Worm (Caenorhabditis elegans): ENCODE data around the gene clec-86.

The clec-86 gene

DNA sequence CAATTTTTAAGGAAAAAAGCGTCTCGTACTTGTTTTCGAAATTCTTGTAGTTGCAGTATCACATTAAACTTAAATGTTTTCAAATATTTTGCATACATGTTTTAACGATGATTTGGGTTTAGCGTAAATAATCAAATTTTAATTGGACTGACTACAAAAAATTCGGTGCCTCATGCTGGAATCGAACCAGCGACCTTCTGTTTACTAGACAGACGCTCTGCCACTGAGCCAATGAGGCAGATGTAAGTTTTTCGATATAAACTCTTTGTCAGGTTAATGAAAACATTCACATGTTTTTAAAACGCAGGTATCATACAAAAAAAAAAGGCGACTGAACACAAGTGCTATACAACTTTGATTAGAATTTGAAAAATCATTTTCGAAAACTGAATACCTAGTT, 37.1 kb downstream of the clec-86 start (continued):
- TF ChIP-seq let-526 (GFP tag; IDR thresholded peaks at IDR 0.05) (no peak), dpff-1 (tag; optimal IDR thresholded peaks at IDR 0.05) (no peak), tbp1 (GFP tag; optimal IDR thresholded peaks at IDR 0.05) (peak; percentile 87), attf-5 (GFP tag; optimal IDR thresholded peaks at IDR 0.05) (no peak), attf-3 (GFP tag; conservative IDR thresholded peaks at IDR 0.05) (no peak), B0035.1 (tag; optimal IDR thresholded peaks at IDR 0.05) (no peak), xnd-1 (tag; optimal IDR thresholded peaks at IDR 0.05) (no peak), chd-7 (tag; optimal IDR thresholded peaks at IDR 0.05) (no peak), B0336.3 (GFP tag; IDR thresholded peaks at IDR 0.05) (no peak), Y67H2A.10 (GFP tag; conservative IDR thresholded peaks at IDR 0.05) (no peak), F39B2.1 (GFP tag; IDR thresholded peaks at IDR 0.05) (no peak), F22D6.2 (tag; optimal IDR thresholded peaks at IDR 0.05) (no peak), somi-1 (GFP tag; optimal IDR thresholded peaks at IDR 0.05) (no peak), bed-1 (GFP tag; IDR thresholded peaks at IDR 0.05) (no peak), unc-130 (GFP tag; optimal IDR thresholded peaks at IDR 0.05) (no peak), C17E4.6 (GFP tag; IDR thresholded peaks at IDR 0.05) (no peak), F52B5.7 (tag; optimal IDR thresholded peaks at IDR 0.05) (no peak), ekl-4 (GFP tag; IDR thresholded peaks at IDR 0.05) (no peak), repo-1 (tag; optimal IDR thresholded peaks at IDR 0.05) (no peak), F23B12.7 (tag; optimal IDR thresholded peaks at IDR 0.05; ENCODE audit: insufficient read depth) (no peak), F49E8.2 (tag; optimal IDR thresholded peaks at IDR 0.05; ENCODE audit: insufficient read depth) (peak; percentile 35), lag-1 (GFP tag; IDR thresholded peaks at IDR 0.05) (no peak), efl-1 (GFP tag; optimal IDR thresholded peaks at IDR 0.05) (no peak), let-607 (tag; optimal IDR thresholded peaks at IDR 0.05) (peak in 1 of 2 experiments; percentile 11), F55B11.4 (tag; optimal IDR thresholded peaks at IDR 0.05; ENCODE audit: borderline replicate concordance, insufficient read depth) (no peak), ztf-25 (GFP tag; IDR thresholded peaks at IDR 0.05) (0 out of 2 replicates have a peak, but pooled peaks have one; percentile 32), mxl-1 (tag; optimal IDR thresholded peaks at IDR 0.05) (peak; percentile 2), bed-2 (GFP tag; IDR thresholded peaks at IDR 0.05) (no peak), hmg-20 (GFP tag; IDR thresholded peaks at IDR 0.05) (no peak), nfya-2 (GFP tag; IDR thresholded peaks at IDR 0.05) (no peak), lin-26 (GFP tag; IDR thresholded peaks at IDR 0.05) (peak; percentile 81), ceh-91 (GFP tag; IDR thresholded peaks at IDR 0.05) (no peak), ceh-58 (GFP tag; IDR thresholded peaks at IDR 0.05) (no peak), atf-7 (tag; optimal IDR thresholded peaks at IDR 0.05) (no peak), nhr-80 (tag; optimal IDR thresholded peaks at IDR 0.05) (no peak), aptf-2 (GFP tag; conservative IDR thresholded peaks at IDR 0.05) (no peak), zim-3 (tag; optimal IDR thresholded peaks at IDR 0.05) (no peak), lin-35 (GFP tag; optimal IDR thresholded peaks at IDR 0.05) (peak in 1 of 3 experiments; percentile 3), ZK185.1 (tag; optimal IDR thresholded peaks at IDR 0.05; ENCODE audit: poor library complexity, severe bottlenecking) (peak; percentile 70), rec-8 (tag; optimal IDR thresholded peaks at IDR 0.05) (peak in 1 of 2 experiments; percentile 20), pha-4 (tag; optimal IDR thresholded peaks at IDR 0.05) (no peak), lin-40 (tag; optimal IDR thresholded peaks at IDR 0.05) (no peak), akir-1 (GFP tag; optimal IDR thresholded peaks at IDR 0.05) (no peak), egl-18 (GFP tag; IDR thresholded peaks at IDR 0.05) (no peak), ceh-79 (tag; optimal IDR thresholded peaks at IDR 0.05) (no peak), mes-4 (tag; optimal IDR thresholded peaks at IDR 0.05) (no peak), F33H1.4 (GFP tag; IDR thresholded peaks at IDR 0.05) (no peak), him-1 (tag; optimal IDR thresholded peaks at IDR 0.05) (peak; percentile 77), lin-54 (GFP tag; optimal IDR thresholded peaks at IDR 0.05) (no peak)

Data from whole organism, young adult.